Fruit fly (Drosophila melanogaster) whole organism, embryonic: Measurements from ENCODE around the gene CG7766.

Experiments used
- Atf6 ChIP-seq: fragments of 200-800 bp; sonication (Bioruptor generic); IDR thresholded peaks from 2 replicates; pipeline ENCODE4 v1.3.6; 2022; ENCODE audit warnings: missing biosample characterization, missing genetic modification characterization
- Awh ChIP-seq: fragments of 200-800 bp; sonication (Bioruptor generic); IDR thresholded peaks from 2 replicates; pipeline ENCODE4, ENCODE4 v1.3.6; 2022; ENCODE audit warnings: missing biosample characterization, missing genetic modification characterization
- B-H1 ChIP-seq: fragments of 200-800 bp; sonication (Bioruptor generic); IDR thresholded peaks from 3 replicates; pipeline ENCODE4 v1.3.6; 2022; ENCODE audit warnings: missing biosample characterization, missing genetic modification characterization
- CG10274 ChIP-seq: fragments of 200-800 bp; sonication (Bioruptor generic); optimal IDR thresholded peaks from 3 replicates; lab custom pipeline; 2017; ENCODE audit warnings: missing biosample characterization, mild to moderate bottlenecking, missing genetic modification characterization
- CG11398 ChIP-seq: fragments of 200-800 bp; sonication (Bioruptor generic); optimal IDR thresholded peaks from 2 replicates; lab custom pipeline; 2016; ENCODE audit warnings: missing biosample characterization, missing genetic modification characterization
- CG11504 ChIP-seq: fragments of 200-800 bp; sonication (Bioruptor generic); optimal IDR thresholded peaks from 3 replicates; lab custom pipeline; 2019; ENCODE audit warnings: missing biosample characterization, mild to moderate bottlenecking, missing genetic modification characterization, moderate library complexity
- CG12391 ChIP-seq: fragments of 200-800 bp; sonication (Bioruptor generic); optimal IDR thresholded peaks from 3 replicates; lab custom pipeline; 2018; ENCODE audit warnings: missing biosample characterization, mild to moderate bottlenecking, missing genetic modification characterization, moderate library complexity
- CG14667 ChIP-seq: fragments of 200-800 bp; sonication (Bioruptor generic); IDR thresholded peaks from 2 replicates; pipeline ENCODE4 v1.3.6; 2022; ENCODE audit warnings: missing biosample characterization, missing genetic modification characterization
- CG14860 ChIP-seq: fragments of 200-800 bp; sonication (Bioruptor generic); IDR thresholded peaks from 3 replicates; pipeline ENCODE4 v1.3.6; 2022; ENCODE audit warnings: missing biosample characterization, missing genetic modification characterization; ENCODE audit not compliant: partially characterized antibody
- CG15269 ChIP-seq: fragments of 200-800 bp; sonication (Bioruptor generic); optimal IDR thresholded peaks from 2 replicates; lab custom pipeline; 2018; ENCODE audit warnings: missing biosample characterization, mild to moderate bottlenecking, missing genetic modification characterization, moderate library complexity
- CG1529 ChIP-seq: fragments of 200-800 bp; sonication (Bioruptor generic); optimal IDR thresholded peaks from 3 replicates; lab custom pipeline; 2018; ENCODE audit warnings: missing biosample characterization, missing genetic modification characterization
- CG17361 ChIP-seq: fragments of 200-800 bp; sonication (Bioruptor generic); IDR thresholded peaks from 3 replicates; pipeline ENCODE4 v1.3.6; 2022; ENCODE audit warnings: missing biosample characterization, missing genetic modification characterization
- CG2129 ChIP-seq: fragments of 200-800 bp; sonication (Bioruptor generic); IDR thresholded peaks from 2 replicates; pipeline ENCODE4 v1.3.6; 2022; ENCODE audit warnings: missing biosample characterization, missing genetic modification characterization; ENCODE audit not compliant: partially characterized antibody
- CG2202 ChIP-seq: fragments of 200-800 bp; sonication (Bioruptor generic); optimal IDR thresholded peaks from 2 replicates; lab custom pipeline; 2018; ENCODE audit warnings: missing biosample characterization, mild to moderate bottlenecking, missing genetic modification characterization
- CG34376 ChIP-seq: fragments of 200-800 bp; sonication (Bioruptor generic); optimal IDR thresholded peaks from 2 replicates; lab custom pipeline; 2018; ENCODE audit warnings: missing biosample characterization, mild to moderate bottlenecking, missing genetic modification characterization
- CG3995 ChIP-seq: fragments of 200-800 bp; sonication (Bioruptor generic); optimal IDR thresholded peaks from 3 replicates; lab custom pipeline; 2016; ENCODE audit warnings: missing biosample characterization, missing genetic modification characterization
- CG4424 ChIP-seq: fragments of 200-800 bp; sonication (Bioruptor generic); optimal IDR thresholded peaks from 3 replicates; lab custom pipeline; 2016; ENCODE audit warnings: missing biosample characterization, missing genetic modification characterization
- CG5953 ChIP-seq: fragments of 200-800 bp; sonication (Bioruptor generic); IDR thresholded peaks from 2 replicates; pipeline ENCODE4 v1.3.6; 2022; ENCODE audit warnings: missing biosample characterization, missing genetic modification characterization
- CG6175 ChIP-seq: fragments of 200-800 bp; sonication (Bioruptor generic); IDR thresholded peaks from 3 replicates; pipeline ENCODE4 v1.3.6; 2022; ENCODE audit warnings: missing biosample characterization, missing genetic modification characterization
- CG6689 ChIP-seq: fragments of 200-800 bp; sonication (Bioruptor generic); IDR thresholded peaks from 2 replicates; pipeline ENCODE4 v1.3.6; 2022; ENCODE audit warnings: missing biosample characterization, missing genetic modification characterization
- CG6765 ChIP-seq: fragments of 200-800 bp; sonication (Bioruptor generic); optimal IDR thresholded peaks from 3 replicates; lab custom pipeline; 2017; ENCODE audit warnings: missing biosample characterization, mild to moderate bottlenecking, missing genetic modification characterization
- CG7556 ChIP-seq: fragments of 200-800 bp; sonication (Bioruptor generic); optimal IDR thresholded peaks from 2 replicates; lab custom pipeline; 2017; ENCODE audit warnings: missing biosample characterization, mild to moderate bottlenecking, missing genetic modification characterization
- CG9609 ChIP-seq: fragments of 200-800 bp; sonication (Bioruptor generic); optimal IDR thresholded peaks from 3 replicates; lab custom pipeline; 2016; ENCODE audit warnings: missing biosample characterization, missing genetic modification characterization
- Ets97D ChIP-seq: fragments of 200-800 bp; sonication (Bioruptor generic); optimal IDR thresholded peaks from 3 replicates; lab custom pipeline; 2016; ENCODE audit warnings: missing biosample characterization, missing genetic modification characterization
- Hand ChIP-seq: fragments of 200-800 bp; sonication (Bioruptor generic); optimal IDR thresholded peaks from 2 replicates; lab custom pipeline; 2017; ENCODE audit warnings: mild to moderate bottlenecking, missing biosample characterization, missing genetic modification reagents, missing genetic modification characterization
- MTF-1 ChIP-seq: fragments of 200-800 bp; sonication (Bioruptor generic); optimal IDR thresholded peaks from 2 replicates; lab custom pipeline; 2018; ENCODE audit warnings: missing biosample characterization, mild to moderate bottlenecking, missing genetic modification characterization, borderline replicate concordance
- Mad ChIP-seq: fragments of 200-800 bp; sonication (Bioruptor generic); optimal IDR thresholded peaks from 2 replicates; lab custom pipeline; 2016; ENCODE audit warnings: missing biosample characterization, missing genetic modification characterization
- Rx ChIP-seq: fragments of 200-800 bp; sonication (Bioruptor generic); IDR thresholded peaks from 2 replicates; pipeline ENCODE4 v1.3.6; 2022; ENCODE audit warnings: missing biosample characterization, missing genetic modification characterization
- Six4 ChIP-seq: fragments of 200-800 bp; sonication (Bioruptor generic); optimal IDR thresholded peaks from 2 replicates; lab custom pipeline; 2016; ENCODE audit warnings: missing biosample characterization, missing genetic modification characterization
- Spps ChIP-seq: fragments of 200-800 bp; sonication (Bioruptor generic); optimal IDR thresholded peaks from 2 replicates; lab custom pipeline; 2018; ENCODE audit warnings: missing biosample characterization, mild to moderate bottlenecking, missing genetic modification characterization
- cg ChIP-seq: fragments of 200-800 bp; sonication (Bioruptor generic); optimal IDR thresholded peaks from 3 replicates; lab custom pipeline; 2019; ENCODE audit warnings: missing biosample characterization, mild to moderate bottlenecking, missing genetic modification characterization, moderate library complexity
- croc ChIP-seq: fragments of 200-800 bp; sonication (Bioruptor generic); conservative IDR thresholded peaks from 3 replicates; pipeline ENCODE4 v1.3.6; 2022; ENCODE audit warnings: missing biosample characterization, missing genetic modification characterization
- dmrt99B ChIP-seq: fragments of 200-800 bp; sonication (Bioruptor generic); optimal IDR thresholded peaks from 2 replicates; lab custom pipeline; 2018; ENCODE audit warnings: missing biosample characterization, mild to moderate bottlenecking, missing genetic modification characterization, moderate library complexity
- dpn ChIP-seq, 2 experiments: fragments of 200-800 bp; sonication (Bioruptor generic); optimal IDR thresholded peaks; 3 replicates each; lab custom pipeline; 2016; ENCODE audit warnings: missing biosample characterization in 2 of 2, missing genetic modification characterization in 2 of 2
- gce ChIP-seq: fragments of 200-800 bp; sonication (Bioruptor generic); IDR thresholded peaks from 3 replicates; pipeline ENCODE4 v1.3.6; 2022; ENCODE audit warnings: missing biosample characterization, missing genetic modification characterization
- gsb ChIP-seq: fragments of 200-800 bp; sonication (Bioruptor generic); IDR thresholded peaks from 2 replicates; pipeline ENCODE4 v1.3.6; 2022; ENCODE audit warnings: missing biosample characterization, missing genetic modification characterization
- hkb ChIP-seq, 2 experiments: fragments of 200-800 bp in 1 of 2; fragments of >200 bp in 1 of 2; sonication (Bioruptor generic) in 1 of 2; IDR thresholded peaks in 1 of 2; optimal IDR thresholded peaks in 1 of 2; 2 replicates each; pipeline versions ENCODE4 v1.3.6 to Lab custom; 2017 to 2022; ENCODE audit warnings: missing biosample characterization in 1 of 2, missing genetic modification characterization in 1 of 2
- ken ChIP-seq: fragments of 200-800 bp; sonication (Bioruptor generic); IDR thresholded peaks from 3 replicates; pipeline ENCODE4 v1.3.6; 2022; ENCODE audit warnings: missing biosample characterization, missing genetic modification characterization
- klu ChIP-seq: fragments of 200-800 bp; sonication (Bioruptor generic); IDR thresholded peaks from 2 replicates; pipeline ENCODE4 v1.3.6; 2022; ENCODE audit warnings: missing biosample characterization, missing genetic modification characterization
- maf-S ChIP-seq: fragments of 200-800 bp; sonication (Bioruptor generic); optimal IDR thresholded peaks from 2 replicates; lab custom pipeline; 2016; ENCODE audit warnings: missing biosample characterization, missing genetic modification characterization
- mam ChIP-seq: fragments of 200-800 bp; sonication (Bioruptor generic); optimal IDR thresholded peaks from 3 replicates; lab custom pipeline; 2016; ENCODE audit warnings: missing biosample characterization, missing genetic modification characterization
- nerfin-1 ChIP-seq: fragments of 200-800 bp; sonication (Bioruptor generic); optimal IDR thresholded peaks from 3 replicates; lab custom pipeline; 2019; ENCODE audit warnings: missing biosample characterization, mild to moderate bottlenecking, missing genetic modification characterization, moderate library complexity
- nmo ChIP-seq: fragments of 200-800 bp; sonication (Bioruptor generic); optimal IDR thresholded peaks from 2 replicates; lab custom pipeline; 2018; ENCODE audit warnings: missing biosample characterization, mild to moderate bottlenecking, missing genetic modification characterization, moderate library complexity
- p53 ChIP-seq: fragments of 200-800 bp; sonication (Bioruptor generic); optimal IDR thresholded peaks from 2 replicates; lab custom pipeline; 2016; ENCODE audit warnings: missing biosample characterization, missing genetic modification characterization
- rib ChIP-seq: fragments of 200-800 bp; sonication (Bioruptor generic); IDR thresholded peaks from 2 replicates; pipeline ENCODE4 v1.3.6; 2022; ENCODE audit warnings: missing biosample characterization, missing genetic modification characterization
- schlank ChIP-seq: fragments of 200-800 bp; sonication (Bioruptor generic); optimal IDR thresholded peaks from 2 replicates; lab custom pipeline; 2018; ENCODE audit warnings: missing biosample characterization, mild to moderate bottlenecking, missing genetic modification characterization
- slbo ChIP-seq: fragments of 200-800 bp; sonication (Bioruptor generic); IDR thresholded peaks from 2 replicates; pipeline ENCODE4 v1.3.6; 2022; ENCODE audit warnings: missing biosample characterization, missing genetic modification characterization
- slou ChIP-seq: fragments of 200-800 bp; sonication (Bioruptor generic); optimal IDR thresholded peaks from 3 replicates; lab custom pipeline; 2016; ENCODE audit warnings: missing biosample characterization, missing genetic modification characterization
- unc-4 ChIP-seq: fragments of 200-800 bp; sonication (Bioruptor generic); IDR thresholded peaks from 2 replicates; pipeline ENCODE4 v1.3.6; 2022; ENCODE audit warnings: missing biosample characterization, missing genetic modification characterization; ENCODE audit not compliant: partially characterized antibody
- zfh1 ChIP-seq: fragments of 200-800 bp; sonication (Bioruptor generic); IDR thresholded peaks from 3 replicates; pipeline ENCODE4 v1.3.6; 2022; ENCODE audit warnings: missing biosample characterization, missing genetic modification characterization

The CG7766 gene

DNA sequence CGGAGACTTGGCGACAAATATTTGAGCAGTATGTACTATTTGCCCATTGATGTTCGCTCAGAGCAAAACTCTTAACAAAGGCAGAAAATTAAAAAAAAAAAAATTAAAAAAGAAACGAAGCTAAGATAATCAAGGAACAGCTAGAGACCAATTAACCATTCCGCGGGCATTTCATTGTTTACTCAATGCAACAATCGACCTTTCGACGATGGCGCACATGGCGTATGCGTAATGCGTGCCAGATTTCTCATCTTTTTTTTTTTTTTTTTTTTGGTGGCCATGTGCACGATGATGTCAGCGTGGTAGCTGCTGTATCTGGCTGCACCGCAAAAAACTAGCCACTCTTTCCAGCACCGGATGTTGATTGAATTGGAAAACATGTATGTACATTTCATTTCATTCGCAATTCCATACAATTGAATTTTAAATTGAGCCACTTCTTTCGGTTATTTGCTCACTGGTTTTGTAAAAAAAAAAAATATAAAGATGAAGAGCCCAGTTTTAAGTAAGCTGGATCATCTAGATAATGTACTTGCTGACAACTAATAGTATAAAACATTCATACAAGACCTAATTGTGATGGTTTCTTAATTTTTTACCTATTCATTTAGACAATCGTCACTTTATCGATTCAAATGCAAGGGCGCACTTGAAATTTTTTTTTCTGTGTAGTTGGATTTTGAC is 27.8 kb downstream of the CG7766 start (continued):
- TF ChIP-seq zfh1 (GFP tag; lab: Robert Waterston, UW), result no peak
- no peak for TF ChIP-seq cg (GFP tag; lab: Kevin White, UChicago)
- TF ChIP-seq CG14667 (GFP tag; lab: Robert Waterston, UW), result no peak
- TF ChIP-seq CG11504 (tag; lab: Kevin White, UChicago), result peak; percentile 52
- TF ChIP-seq dpn (GFP tag; optimal IDR thresholded peaks at IDR 0.05; lab: Kevin White, UChicago), result no peak
- TF ChIP-seq croc (GFP tag; lab: Robert Waterston, UW), result no peak
- no peak for TF ChIP-seq rib
- TF ChIP-seq CG2202, result no peak
- TF ChIP-seq CG11398 (GFP tag; lab: Kevin White, UChicago), result no peak
- TF ChIP-seq CG17361 (GFP tag; lab: Robert Waterston, UW), result peak; percentile 50; the same call in 1 of the 3 replicates
- no peak for TF ChIP-seq klu
- no peak for TF ChIP-seq Spps (tag; lab: Kevin White, UChicago)
- no peak for TF ChIP-seq nerfin-1 (tag; lab: Kevin White, UChicago)
- TF ChIP-seq mam, result no peak
- no peak for TF ChIP-seq Ets97D (GFP tag; lab: Kevin White, UChicago)
- peak; percentile 47 for TF ChIP-seq nmo (GFP tag; lab: Kevin White, UChicago)
- TF ChIP-seq gsb (GFP tag; lab: Robert Waterston, UW), result no peak
- TF ChIP-seq CG3995 (GFP tag; lab: Kevin White, UChicago), result no peak
- peak; percentile 5 for TF ChIP-seq CG15269 (tag; lab: Kevin White, UChicago)
- TF ChIP-seq schlank, result no peak
- TF ChIP-seq slou (GFP tag; lab: Kevin White, UChicago), result no peak
- no peak for TF ChIP-seq CG10274 (GFP tag; lab: Kevin White, UChicago)
- TF ChIP-seq CG12391 (tag; lab: Kevin White, UChicago), result peak; percentile 11
- TF ChIP-seq CG6689 (GFP tag; lab: Robert Waterston, UW), result no peak
- TF ChIP-seq MTF-1 (GFP tag; lab: Kevin White, UChicago), result no peak
- no peak for TF ChIP-seq CG34376
- no peak for TF ChIP-seq slbo (GFP tag; lab: Robert Waterston, UW)
- TF ChIP-seq Rx, result no peak
- TF ChIP-seq CG7556 (GFP tag; lab: Kevin White, UChicago), result peak; percentile 18
- no peak for TF ChIP-seq Awh (GFP tag; lab: Robert Waterston, UW)
- TF ChIP-seq maf-S, result no peak
- TF ChIP-seq CG4424, result no peak
- TF ChIP-seq CG14860 (GFP tag; lab: Robert Waterston, UW), result no peak
- no peak for TF ChIP-seq unc-4 (GFP tag; lab: Robert Waterston, UW)
- no peak for TF ChIP-seq Hand (GFP tag; lab: Kevin White, UChicago)
- TF ChIP-seq p53 (GFP tag; lab: Kevin White, UChicago), result no peak
- no peak for TF ChIP-seq hkb (optimal IDR thresholded peaks at IDR 0.05; lab: Kevin White, UChicago)
- peak; percentile 36; the same call in 1 of the 2 replicates for TF ChIP-seq hkb (GFP tag; IDR thresholded peaks at IDR 0.05; lab: Robert Waterston, UW)
- TF ChIP-seq CG2129, result no peak
- no peak for TF ChIP-seq B-H1 (GFP tag; lab: Robert Waterston, UW)
- TF ChIP-seq dmrt99B, result peak; percentile 61
- TF ChIP-seq CG1529, result no peak
- TF ChIP-seq Six4 (GFP tag; lab: Kevin White, UChicago), result no peak
- no peak for TF ChIP-seq ken (GFP tag; lab: Robert Waterston, UW)
- no peak for TF ChIP-seq CG5953 (GFP tag; lab: Robert Waterston, UW)
- no peak for TF ChIP-seq Atf6
- no peak for TF ChIP-seq Mad (GFP tag; lab: Kevin White, UChicago)
- no peak for TF ChIP-seq gce (GFP tag; lab: Robert Waterston, UW)
- no peak for TF ChIP-seq CG6765 (GFP tag; lab: Kevin White, UChicago)
- TF ChIP-seq CG6175 (GFP tag; lab: Robert Waterston, UW), result no peak
- TF ChIP-seq CG9609 (GFP tag; lab: Kevin White, UChicago), result no peak
